Fruit fly (Drosophila melanogaster): ENCODE data around the gene Npc2e.

- TF ChIP-seq h (GFP tag; optimal IDR thresholded peaks at IDR 0.05) (no peak), pan (optimal IDR thresholded peaks at IDR 0.05) (no peak), sv (GFP tag; optimal IDR thresholded peaks at IDR 0.05) (no peak), usp (GFP tag; optimal IDR thresholded peaks at IDR 0.05) (no peak), dmrt93B (GFP tag; optimal IDR thresholded peaks at IDR 0.05) (no peak), Myc (optimal IDR thresholded peaks at IDR 0.05) (no peak), rgr (GFP tag; optimal IDR thresholded peaks at IDR 0.05) (no peak), foxo (GFP tag; optimal IDR thresholded peaks at IDR 0.05) (no peak), Dfd (GFP tag; optimal IDR thresholded peaks at IDR 0.05) (no peak), psq (GFP tag; optimal IDR thresholded peaks at IDR 0.05) (no peak), fru (GFP tag; optimal IDR thresholded peaks at IDR 0.05) (no peak)
These were observed 20.0 kb upstream of the Npc2e start for dm6 chr3R:10032951-10033720.
